Worm (Caenorhabditis elegans) whole organism, L3 larva: Measurements from ENCODE around the gene ets-5.

ENCODE experiments used
- R02D3.7 ChIP-seq: fragments of 150-350 bp; optimal IDR thresholded peaks from 2 replicates; lab custom pipeline; 2014; ENCODE audit warnings: missing biosample characterization, missing genetic modification characterization
- aly-2 ChIP-seq: fragments of 150-350 bp; optimal IDR thresholded peaks from 2 replicates; lab custom pipeline; 2014; ENCODE audit warnings: missing biosample characterization, missing genetic modification characterization
- ama-1 ChIP-seq: fragments of 150-350 bp; optimal IDR thresholded peaks from 2 replicates; lab custom pipeline; 2018
- ceh-82 ChIP-seq: fragments of 150-350 bp; optimal IDR thresholded peaks from 2 replicates; lab custom pipeline; 2014; ENCODE audit warnings: missing biosample characterization, missing genetic modification characterization
- ceh-9 ChIP-seq: sonication (generic microtip); optimal IDR thresholded peaks from 2 replicates; lab custom pipeline; 2018; ENCODE audit warnings: missing biosample characterization, missing genetic modification characterization
- daf-12 ChIP-seq: fragments of 150-350 bp; optimal IDR thresholded peaks from 2 replicates; lab custom pipeline; 2014; ENCODE audit warnings: missing biosample characterization, missing genetic modification reagents, missing genetic modification characterization
- egl-27 ChIP-seq: sonication (generic microtip); optimal IDR thresholded peaks from 4 replicates; lab custom pipeline; 2017; ENCODE audit warnings: missing biosample characterization, missing genetic modification reagents, missing genetic modification characterization
- egl-5 ChIP-seq: fragments of 150-350 bp; optimal IDR thresholded peaks from 2 replicates; lab custom pipeline; 2017; ENCODE audit warnings: missing biosample characterization, missing genetic modification reagents, missing genetic modification characterization, inconsistent platforms
- elt-2 ChIP-seq: sonication (generic microtip); optimal IDR thresholded peaks from 2 replicates; lab custom pipeline; 2016; ENCODE audit warnings: missing genetic modification reagents, mild to moderate bottlenecking, missing genetic modification characterization, missing compliant biosample characterization
- fkh-10 ChIP-seq: sonication (generic microtip); optimal IDR thresholded peaks from 2 replicates; lab custom pipeline; 2017; ENCODE audit warnings: missing biosample characterization, missing genetic modification reagents, missing genetic modification characterization
- fkh-2 ChIP-seq: fragments of 150-350 bp; optimal IDR thresholded peaks from 2 replicates; lab custom pipeline; 2014; ENCODE audit warnings: missing biosample characterization, missing genetic modification reagents, missing genetic modification characterization
- fos-1 ChIP-seq: fragments of 150-350 bp; optimal IDR thresholded peaks from 2 replicates; lab custom pipeline; 2014; ENCODE audit warnings: missing biosample characterization, missing genetic modification characterization
- hmg-11 ChIP-seq: sonication (generic microtip); optimal IDR thresholded peaks from 2 replicates; lab custom pipeline; 2016; ENCODE audit warnings: missing genetic modification characterization, missing compliant biosample characterization
- lin-39 ChIP-seq: fragments of 150-350 bp; optimal IDR thresholded peaks from 2 replicates; lab custom pipeline; 2018; ENCODE audit warnings: missing biosample characterization, missing genetic modification reagents, missing genetic modification characterization
- lsy-12 ChIP-seq: sonication (generic microtip); optimal IDR thresholded peaks from 2 replicates; lab custom pipeline; 2016; ENCODE audit warnings: mild to moderate bottlenecking, missing genetic modification characterization, missing compliant biosample characterization
- mml-1 ChIP-seq: fragments of 150-350 bp; sonication (generic microtip); optimal IDR thresholded peaks from 3 replicates; lab custom pipeline; 2014; ENCODE audit warnings: missing biosample characterization, missing genetic modification characterization
- nhr-11 ChIP-seq: fragments of 150-350 bp; optimal IDR thresholded peaks from 2 replicates; lab custom pipeline; 2014; ENCODE audit warnings: missing biosample characterization, missing genetic modification characterization
- nhr-23 ChIP-seq: fragments of 150-350 bp; optimal IDR thresholded peaks from 2 replicates; lab custom pipeline; 2014; ENCODE audit warnings: missing biosample characterization, missing genetic modification reagents, missing genetic modification characterization
- nhr-25 ChIP-seq: sonication (generic microtip); optimal IDR thresholded peaks from 2 replicates; lab custom pipeline; 2017; ENCODE audit warnings: missing biosample characterization, missing genetic modification characterization
- nhr-67 ChIP-seq: fragments of 150-350 bp; optimal IDR thresholded peaks from 2 replicates; lab custom pipeline; 2014; ENCODE audit warnings: missing biosample characterization, missing genetic modification characterization
- nhr-76 ChIP-seq: fragments of 150-350 bp; sonication (generic microtip); optimal IDR thresholded peaks from 5 replicates; lab custom pipeline; 2014; ENCODE audit warnings: missing biosample characterization, missing genetic modification characterization
- nhr-77 ChIP-seq: fragments of 150-350 bp; optimal IDR thresholded peaks from 2 replicates; lab custom pipeline; 2014; ENCODE audit warnings: missing biosample characterization, missing genetic modification characterization
- pha-4 ChIP-seq: fragments of 150-350 bp; optimal IDR thresholded peaks from 2 replicates; lab custom pipeline; 2014; ENCODE audit warnings: missing biosample characterization, missing genetic modification reagents, missing genetic modification characterization
- pqm-1 ChIP-seq: fragments of 150-350 bp; optimal IDR thresholded peaks from 2 replicates; lab custom pipeline; 2017; ENCODE audit warnings: missing biosample characterization, missing genetic modification characterization, inconsistent platforms
- sea-2 ChIP-seq: fragments of 150-350 bp; sonication (generic microtip); optimal IDR thresholded peaks from 4 replicates; lab custom pipeline; 2014; ENCODE audit warnings: missing biosample characterization, missing genetic modification reagents, missing genetic modification characterization
- skn-1 ChIP-seq: fragments of 150-350 bp; optimal IDR thresholded peaks from 2 replicates; lab custom pipeline; 2014; ENCODE audit warnings: missing biosample characterization, missing genetic modification characterization
- snpc-4 ChIP-seq: fragments of 150-350 bp; optimal IDR thresholded peaks from 2 replicates; lab custom pipeline; 2014; ENCODE audit warnings: missing biosample characterization, missing genetic modification characterization
- tbx-2 ChIP-seq: sonication (generic microtip); optimal IDR thresholded peaks from 2 replicates; lab custom pipeline; 2016; ENCODE audit warnings: mild to moderate bottlenecking, missing genetic modification characterization, missing compliant biosample characterization
- unc-39 ChIP-seq: sonication (generic microtip); optimal IDR thresholded peaks from 4 replicates; lab custom pipeline; 2017; ENCODE audit warnings: missing biosample characterization, missing genetic modification characterization
- unc-62 ChIP-seq: fragments of 150-350 bp; sonication (generic microtip); optimal IDR thresholded peaks from 4 replicates; lab custom pipeline; 2014; ENCODE audit warnings: missing biosample characterization, missing genetic modification reagents, missing genetic modification characterization
- zag-1 ChIP-seq: fragments of 150-350 bp; optimal IDR thresholded peaks from 2 replicates; lab custom pipeline; 2014; ENCODE audit warnings: missing biosample characterization, missing genetic modification characterization
- ztf-4 ChIP-seq: fragments of 150-350 bp; optimal IDR thresholded peaks from 2 replicates; lab custom pipeline; 2014; ENCODE audit warnings: missing biosample characterization, missing genetic modification characterization

ets-5 gene

DNA sequence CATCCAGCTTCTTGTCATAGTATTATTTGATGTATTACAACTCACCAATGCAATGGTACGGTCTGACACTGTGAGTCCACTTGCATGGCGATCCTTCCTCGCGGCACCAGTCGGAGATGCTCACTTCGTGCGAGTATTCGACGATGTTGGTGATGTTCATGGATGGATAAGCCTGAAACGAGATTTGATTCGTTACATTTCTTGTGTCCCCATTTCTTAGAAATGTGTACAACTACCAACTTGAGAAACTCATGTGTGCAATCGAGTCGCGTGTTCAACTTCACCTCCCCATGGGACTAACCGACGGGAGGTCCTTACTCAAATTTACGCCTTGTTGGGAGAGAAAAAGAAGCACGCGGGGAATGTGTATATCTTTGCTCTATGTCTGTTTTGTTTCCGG is 31.2 kb upstream of the ets-5 start:
- no peak for TF ChIP-seq mml-1 (tag; lab: Kevin White, UChicago)
- peak; percentile 29 for TF ChIP-seq lin-39 (tag; lab: Kevin White, UChicago)

DNA sequence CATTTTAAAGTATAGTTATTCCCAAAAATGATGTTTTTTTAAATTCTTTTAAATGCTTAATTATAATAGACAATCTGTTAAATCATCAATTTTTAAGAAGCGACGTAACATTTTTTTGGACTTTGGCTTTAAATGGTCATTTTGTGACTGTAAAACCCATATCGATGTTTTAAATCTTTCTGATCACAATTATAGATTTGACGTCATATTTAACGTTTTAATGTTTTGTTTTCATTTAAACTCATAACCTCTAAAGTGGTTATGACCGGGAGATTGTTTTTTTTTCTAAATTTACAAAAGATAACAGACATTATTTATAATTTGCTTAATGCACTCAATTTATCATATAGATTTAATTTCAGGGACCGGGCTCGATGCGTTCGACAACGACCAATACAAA is 27.6 kb upstream of the ets-5 start:
- TF ChIP-seq egl-27 = no peak
- TF ChIP-seq daf-12 (tag; lab: Kevin White, UChicago) = no peak

DNA sequence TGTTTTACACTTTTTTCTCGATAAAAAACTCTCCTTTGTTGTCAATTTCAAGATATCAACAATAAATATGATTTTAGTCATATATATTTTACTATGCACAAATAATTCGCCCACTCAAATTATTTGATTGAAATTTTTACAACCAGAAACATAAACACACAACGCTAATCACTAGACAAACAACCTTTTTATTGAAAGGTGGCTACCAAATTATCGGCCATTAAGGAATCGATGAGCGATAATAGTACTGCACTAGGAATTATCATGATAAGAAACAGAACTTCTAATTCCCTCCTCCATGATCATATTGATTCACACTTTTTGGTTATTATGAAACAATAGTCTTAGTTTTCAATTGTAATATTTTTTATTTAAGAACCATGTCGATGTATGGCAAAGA is 24.8 kb upstream of the ets-5 start, which contains the start of gene C42D8.1:
TSS of gene C42D8.1 (plus strand) at position 377 of the 400 bp plus-strand sequence.
- TF ChIP-seq pha-4 (tag; lab: Kevin White, UChicago) = peak; percentile 35
- TF ChIP-seq pqm-1 (tag; lab: Kevin White, UChicago) = peak; percentile 89
- no peak for TF ChIP-seq tbx-2
- TF ChIP-seq R02D3.7 (tag; lab: Kevin White, UChicago) = no peak
- TF ChIP-seq lin-39 (tag; lab: Kevin White, UChicago) = no peak
- TF ChIP-seq nhr-25 (tag; lab: Kevin White, UChicago) = no peak
- TF ChIP-seq elt-2 = peak; percentile 84
- TF ChIP-seq, all 47 proteins: peak for 3

DNA sequence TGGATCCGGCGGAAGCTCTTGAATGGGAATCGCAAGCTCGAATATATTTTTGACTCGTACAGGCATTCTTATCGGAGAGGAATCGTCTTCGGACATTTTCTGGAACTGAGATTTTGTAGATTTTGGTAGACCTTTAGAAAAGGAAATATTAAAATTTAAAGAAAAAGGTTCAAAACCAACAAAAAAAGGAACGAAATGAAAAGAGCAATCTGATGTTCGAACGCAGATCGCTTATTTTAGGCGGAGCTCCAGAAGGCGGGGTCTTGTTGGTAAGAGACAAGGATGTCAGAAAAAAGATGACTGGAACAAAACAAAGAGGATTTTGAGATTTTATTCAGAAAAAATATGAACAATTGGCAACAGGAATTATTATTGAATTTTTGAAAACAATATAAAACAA is 22.6 kb upstream of the ets-5 start, which contains the start of gene C42D8.9:
TSS of gene C42D8.9 (minus strand) at position 101 of the 400 bp plus-strand sequence.
- TF ChIP-seq ceh-9 (tag; lab: Kevin White, UChicago) (no peak), unc-62 (GFP tag; lab: Kevin White, UChicago) (no peak), nhr-23 (tag; lab: Kevin White, UChicago) (no peak), skn-1 (tag; lab: Kevin White, UChicago) (no peak), elt-2 (no peak), fkh-2 (tag; lab: Kevin White, UChicago) (no peak), fkh-10 (GFP tag; lab: Kevin White, UChicago) (no peak), snpc-4 (tag; lab: Kevin White, UChicago) (no peak), unc-39 (tag; lab: Kevin White, UChicago) (no peak), hmg-11 (no peak)

DNA sequence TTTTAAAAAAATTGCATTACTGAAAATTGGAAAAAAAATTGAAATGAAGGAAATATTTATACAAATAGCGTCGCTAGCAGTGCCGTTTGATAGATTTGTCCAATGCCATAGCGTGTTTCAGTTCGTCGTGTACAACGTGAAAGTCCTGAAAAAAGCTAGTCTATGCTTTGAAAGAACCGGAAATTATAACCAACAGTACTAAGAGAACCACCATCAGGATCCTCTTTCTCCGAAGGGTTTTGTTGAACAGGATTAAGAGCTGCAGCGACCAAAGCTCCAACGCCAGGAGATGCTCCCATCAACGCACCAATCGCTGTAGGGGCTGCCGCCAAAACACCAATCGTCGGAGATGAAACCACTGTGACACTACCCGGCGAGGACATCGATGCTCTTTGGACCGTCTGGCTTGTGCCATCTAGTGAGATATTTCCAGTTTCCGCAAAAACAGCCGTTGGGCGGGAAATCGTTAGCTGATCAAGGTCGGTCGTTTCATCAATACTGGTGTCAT is 21.9 kb upstream of the ets-5 start:
- TF ChIP-seq nhr-77 (no peak), zag-1 (no peak), pha-4 (tag; lab: Kevin White, UChicago) (no peak), fkh-10 (GFP tag; lab: Kevin White, UChicago) (no peak), ama-1 (lab: Kevin White, UChicago) (no peak), skn-1 (tag; lab: Kevin White, UChicago) (no peak), ceh-82 (tag; lab: Kevin White, UChicago) (no peak), nhr-25 (tag; lab: Kevin White, UChicago) (no peak), egl-5 (tag; lab: Kevin White, UChicago) (no peak), nhr-76 (tag; lab: Kevin White, UChicago) (no peak), daf-12 (tag; lab: Kevin White, UChicago) (no peak), hmg-11 (no peak), unc-62 (GFP tag; lab: Kevin White, UChicago) (no peak), fos-1 (no peak), tbx-2 (no peak), R02D3.7 (tag; lab: Kevin White, UChicago) (no peak), pqm-1 (tag; lab: Kevin White, UChicago) (no peak)

DNA sequence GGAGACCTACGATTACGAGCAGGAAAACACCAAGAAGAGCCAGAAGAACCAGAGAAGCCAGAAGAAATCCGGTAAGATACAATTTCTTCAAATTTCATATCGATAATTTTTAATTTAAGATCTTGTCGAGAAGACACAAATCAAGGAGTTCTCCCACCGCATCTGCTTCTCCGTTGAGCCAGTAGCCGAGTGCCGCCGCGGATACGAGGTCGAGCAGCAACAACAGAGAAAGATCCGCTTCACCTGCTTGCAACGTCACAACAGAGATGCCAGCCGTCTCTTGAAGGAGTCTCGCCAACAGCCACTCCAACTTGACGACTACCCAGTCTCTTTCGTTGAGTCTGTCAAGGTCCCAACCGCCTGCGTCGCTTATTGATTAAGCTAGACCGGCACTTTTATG is 21.4 kb upstream of the ets-5 start:
- no peak for TF ChIP-seq aly-2 (tag; lab: Kevin White, UChicago)
- no peak for TF ChIP-seq nhr-25 (tag; lab: Kevin White, UChicago)
- TF ChIP-seq mml-1 (tag; lab: Kevin White, UChicago) = no peak
- no peak for TF ChIP-seq ama-1 (lab: Kevin White, UChicago)
- TF ChIP-seq ztf-4 (tag; lab: Kevin White, UChicago) = no peak
- no peak for TF ChIP-seq unc-39 (tag; lab: Kevin White, UChicago)
- TF ChIP-seq snpc-4 (tag; lab: Kevin White, UChicago) = no peak
- TF ChIP-seq egl-5 (tag; lab: Kevin White, UChicago) = no peak
- no peak for TF ChIP-seq hmg-11
- no peak for TF ChIP-seq sea-2 (GFP tag; lab: Kevin White, UChicago)
- TF ChIP-seq nhr-67 (tag; lab: Kevin White, UChicago) = no peak
- no peak for TF ChIP-seq nhr-23 (tag; lab: Kevin White, UChicago)
- no peak for TF ChIP-seq nhr-77
- no peak for TF ChIP-seq unc-62 (GFP tag; lab: Kevin White, UChicago)
- TF ChIP-seq ceh-9 (tag; lab: Kevin White, UChicago) = no peak
- no peak for TF ChIP-seq fkh-10 (GFP tag; lab: Kevin White, UChicago)
- no peak for TF ChIP-seq nhr-11
- no peak for TF ChIP-seq lsy-12 (tag; lab: Kevin White, UChicago)
- TF ChIP-seq daf-12 (tag; lab: Kevin White, UChicago) = no peak
- TF ChIP-seq tbx-2 = no peak
